Worm (Caenorhabditis elegans) whole organism, midembryonic: ENCODE measurements around the gene flp-32.

ENCODE experiments used
- T22C8.4 ChIP-seq: fragments of 200-800 bp; sonication (Bioruptor generic); IDR thresholded peaks from 2 replicates; pipeline ENCODE4 v1.3.6; 2022; ENCODE audit warnings: missing genetic modification characterization, missing compliant biosample characterization
- cog-1 ChIP-seq: sonication (generic microtip); optimal IDR thresholded peaks from 2 replicates; lab custom pipeline; 2016; ENCODE audit warnings: missing genetic modification characterization, missing compliant biosample characterization
- flt-1 ChIP-seq: fragments of 200-800 bp; sonication (Bioruptor generic); IDR thresholded peaks from 2 replicates; pipeline ENCODE4 v1.3.6; 2022; ENCODE audit warnings: missing genetic modification characterization, missing compliant biosample characterization
- klf-2 ChIP-seq: fragments of 200-800 bp; sonication (Bioruptor generic); conservative IDR thresholded peaks from 2 replicates; pipeline ENCODE4 v1.3.6; 2022; ENCODE audit warnings: missing genetic modification reagents, missing genetic modification characterization, missing compliant biosample characterization
- med-1 ChIP-seq: sonication (generic microtip); optimal IDR thresholded peaks from 2 replicates; lab custom pipeline; 2017; ENCODE audit warnings: missing genetic modification characterization, mild to moderate bottlenecking, missing compliant biosample characterization, antibody characterized with exemption, missing genetic modification reagents; ENCODE audit not compliant: insufficient read depth
- ref-1 ChIP-seq: fragments of 200-800 bp; sonication (Bioruptor generic); conservative IDR thresholded peaks from 2 replicates; pipeline ENCODE4 v1.3.6; 2022; ENCODE audit warnings: missing genetic modification reagents, missing genetic modification characterization, missing compliant biosample characterization
- tab-1 ChIP-seq: fragments of 200-800 bp; sonication (Bioruptor generic); IDR thresholded peaks from 2 replicates; pipeline ENCODE4 v1.3.6; 2022; ENCODE audit warnings: missing genetic modification characterization, missing compliant biosample characterization
- ztf-23 ChIP-seq: fragments of 200-800 bp; sonication (Bioruptor generic); IDR thresholded peaks from 2 replicates; pipeline ENCODE4 v1.3.6; 2022; ENCODE audit warnings: missing genetic modification reagents, missing genetic modification characterization, missing compliant biosample characterization
- ztf-29 ChIP-seq: fragments of 200-800 bp; sonication (Bioruptor generic); IDR thresholded peaks from 2 replicates; pipeline ENCODE4 v1.3.6; 2022; ENCODE audit warnings: missing genetic modification reagents, missing genetic modification characterization, missing compliant biosample characterization

The flp-32 gene

ce11 chrX:15415226-15415625 is 18.4 kb upstream of the flp-32 start, which contains the start of gene pqn-36:
TSS of gene pqn-36 (minus strand) at chrX:15415493.
- TF ChIP-seq med-1 (GFP tag; lab: Kevin White, UChicago) (no peak), T22C8.4 (no peak), cog-1 (tag; lab: Kevin White, UChicago) (no peak), ref-1 (GFP tag; lab: Robert Waterston, UW) (no peak), klf-2 (no peak), ztf-23 (no peak), tab-1 (no peak), flt-1 (GFP tag; lab: Robert Waterston, UW) (no peak), ztf-29 (no peak)

- TF ChIP-seq tab-1 (no peak), T22C8.4 (no peak), klf-2 (no peak), ztf-29 (no peak)
Observed at ce11 chrX:15420671-15421070, 12.9 kb upstream of the flp-32 start, which contains the start of gene F39D8.3. TSS of gene F39D8.3 (plus strand) at chrX:15420971.

ce11 chrX:15423708-15424423 is 9.7 kb upstream of the flp-32 start:
- TF ChIP-seq cog-1 (tag; lab: Kevin White, UChicago) = no peak
- TF ChIP-seq tab-1 = no peak
- no peak for TF ChIP-seq med-1 (GFP tag; lab: Kevin White, UChicago)
- TF ChIP-seq T22C8.4 = no peak
- no peak for TF ChIP-seq ztf-23
- TF ChIP-seq ztf-29 = no peak
- no peak for TF ChIP-seq flt-1 (GFP tag; lab: Robert Waterston, UW)
- no peak for TF ChIP-seq ref-1 (GFP tag; lab: Robert Waterston, UW)
- no peak for TF ChIP-seq klf-2

ce11 chrX:15427931-15428330 is 5.7 kb upstream of the flp-32 start, which contains the start of gene nas-13:
TSS of gene nas-13 (minus strand) at chrX:15428253.
- TF ChIP-seq klf-2 (no peak), cog-1 (tag; lab: Kevin White, UChicago) (no peak), med-1 (GFP tag; lab: Kevin White, UChicago) (no peak), ztf-23 (no peak), tab-1 (no peak), ztf-29 (no peak), T22C8.4 (no peak), flt-1 (GFP tag; lab: Robert Waterston, UW) (no peak), ref-1 (GFP tag; lab: Robert Waterston, UW) (no peak)

- TF ChIP-seq cog-1 (tag; lab: Kevin White, UChicago) (no peak), med-1 (GFP tag; lab: Kevin White, UChicago) (no peak), ztf-29 (no peak), T22C8.4 (peak; percentile 64; the same call in 1 of the 2 replicates), ref-1 (GFP tag; lab: Robert Waterston, UW) (no peak), tab-1 (no peak), ztf-23 (no peak), flt-1 (GFP tag; lab: Robert Waterston, UW) (no peak)
Observed at ce11 chrX:15430983-15431382, 2.6 kb upstream of the flp-32 start, which contains the start of gene blos-8. TSS of gene blos-8 (minus strand) at chrX:15431198.

ce11 chrX:15434922-15435321 is 1.3 kb downstream of the flp-32 start:
- TF ChIP-seq med-1 (GFP tag; lab: Kevin White, UChicago) (no peak), ztf-23 (no peak), T22C8.4 (no peak), ztf-29 (no peak), ref-1 (GFP tag; lab: Robert Waterston, UW) (no peak), flt-1 (GFP tag; lab: Robert Waterston, UW) (no peak), cog-1 (tag; lab: Kevin White, UChicago) (no peak), klf-2 (no peak), tab-1 (no peak)

ce11 chrX:15438768-15439167 is 5.2 kb downstream of the flp-32 start:
- TF ChIP-seq klf-2 (no peak), cog-1 (tag; lab: Kevin White, UChicago) (no peak), ztf-23 (no peak), med-1 (GFP tag; lab: Kevin White, UChicago) (no peak), tab-1 (no peak), T22C8.4 (no peak), ztf-29 (no peak)

- TF ChIP-seq tab-1 (no peak), ref-1 (GFP tag; lab: Robert Waterston, UW) (no peak), cog-1 (tag; lab: Kevin White, UChicago) (no peak), T22C8.4 (no peak), klf-2 (no peak), flt-1 (GFP tag; lab: Robert Waterston, UW) (no peak), ztf-23 (no peak), med-1 (GFP tag; lab: Kevin White, UChicago) (no peak)
Observed at ce11 chrX:15440744-15441685, 7.4 kb downstream of the flp-32 start, which contains the start of gene mocs-1. TSS of gene mocs-1 (minus strand) at chrX:15440794.

- TF ChIP-seq med-1 (GFP tag; lab: Kevin White, UChicago) (no peak), klf-2 (no peak), tab-1 (no peak), cog-1 (tag; lab: Kevin White, UChicago) (no peak), ztf-23 (no peak), flt-1 (GFP tag; lab: Robert Waterston, UW) (no peak), ztf-29 (no peak), ref-1 (GFP tag; lab: Robert Waterston, UW) (no peak), T22C8.4 (no peak)
Observed at ce11 chrX:15441686-15442067, 8.1 kb downstream of the flp-32 start, which contains the start of gene nkat-3. TSS of gene nkat-3 (plus strand) at chrX:15441731.
